Worm (Caenorhabditis elegans): ENCODE data around the gene oatr-1.

oatr-1 gene

DNA sequence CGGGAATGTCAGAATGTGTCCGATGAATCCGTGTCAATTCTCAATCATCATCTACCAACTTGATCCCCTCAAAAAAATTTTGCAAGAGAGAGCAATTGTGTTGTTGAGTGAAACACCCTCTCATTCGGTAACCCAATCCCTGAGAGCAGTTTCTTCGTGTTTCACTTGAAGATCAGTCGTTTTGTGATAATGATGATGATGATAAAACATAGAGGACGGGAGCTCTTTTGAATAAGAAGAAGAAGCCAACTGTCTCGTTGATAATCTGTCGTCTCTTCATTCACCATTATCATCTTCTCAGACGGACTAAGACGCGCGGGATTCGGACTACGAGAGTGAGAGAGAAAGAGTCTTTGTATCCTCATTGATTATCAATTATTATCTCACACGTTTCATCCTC lies 9.1 kb upstream of the oatr-1 start:
- TF ChIP-seq nhr-11 (tag; optimal IDR thresholded peaks at IDR 0.05) (peak; percentile 52), daf-16 (GFP tag; optimal IDR thresholded peaks at IDR 0.05) (peak in 1 of 2 experiments; percentile 41), daf-16 (tag; optimal IDR thresholded peaks at IDR 0.05) (no peak), ceh-82 (tag; optimal IDR thresholded peaks at IDR 0.05) (no peak), ctbp-1 (GFP tag; IDR thresholded peaks at IDR 0.05) (0 out of 2 replicates have a peak, but pooled peaks have one; percentile 27), hlh-11 (tag; optimal IDR thresholded peaks at IDR 0.05) (peak; percentile 44), dve-1 (tag; optimal IDR thresholded peaks at IDR 0.05; ENCODE audit: insufficient read depth) (no peak), ceh-20 (GFP tag; IDR thresholded peaks at IDR 0.05) (peak; percentile 29; the same call in 1 of the 2 replicates), set-16 (GFP tag; IDR thresholded peaks at IDR 0.05) (no peak)

ce11 chrIII:6402810-6403209 lies 6.8 kb upstream of the oatr-1 start:
- TF ChIP-seq aha-1 (tag) (peak; percentile 56), mep-1 (tag; optimal IDR thresholded peaks at IDR 0.05) (no peak), unc-62 (GFP tag; optimal IDR thresholded peaks at IDR 0.05 in 1 of 2) (peak in 1 of 2 experiments; percentile 83), unc-62 (tag; optimal IDR thresholded peaks at IDR 0.05) (no peak), mdt-29 (GFP tag; IDR thresholded peaks at IDR 0.05) (peak; percentile 34; the same call in 1 of the 2 replicates), dmd-6 (GFP tag; IDR thresholded peaks at IDR 0.05) (peak; percentile 67), dmd-9 (GFP tag; IDR thresholded peaks at IDR 0.05) (no peak)

DNA sequence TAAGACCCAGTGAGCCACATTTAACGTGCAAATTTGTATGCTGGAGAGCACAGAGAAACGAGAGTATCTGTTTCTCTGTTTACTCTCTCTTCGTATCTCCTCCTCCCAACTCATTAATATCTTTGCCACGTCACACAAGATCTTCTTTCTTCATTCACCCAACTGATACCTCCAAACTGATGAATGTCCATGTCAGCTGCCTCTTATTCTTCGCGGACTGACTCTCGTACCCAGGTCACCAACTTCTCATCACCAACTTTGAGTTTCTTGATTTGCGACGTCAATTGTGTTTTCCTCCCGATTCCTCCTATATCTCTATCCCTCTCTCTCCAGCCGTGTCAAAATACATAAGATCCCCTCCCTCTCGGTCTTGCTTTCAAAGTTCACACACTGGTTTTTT lies 6.4 kb upstream of the oatr-1 start:
- TF ChIP-seq lin-38 (GFP tag; IDR thresholded peaks at IDR 0.05), result no peak
- TF ChIP-seq egl-27 (tag; optimal IDR thresholded peaks at IDR 0.05), result no peak
- no peak for TF ChIP-seq lir-3 (tag; optimal IDR thresholded peaks at IDR 0.05)
- no peak for TF ChIP-seq nhr-41 (GFP tag; IDR thresholded peaks at IDR 0.05)
- peak in 1 of 2 experiments; percentile 64 for TF ChIP-seq daf-16 (GFP tag; optimal IDR thresholded peaks at IDR 0.05)
- TF ChIP-seq daf-16 (tag; optimal IDR thresholded peaks at IDR 0.05), result no peak
- TF ChIP-seq madf-9 (GFP tag; conservative IDR thresholded peaks at IDR 0.05), result no peak
- TF ChIP-seq unc-62 (GFP tag; optimal IDR thresholded peaks at IDR 0.05 in 1 of 2), result peak in 1 of 2 experiments; percentile 74
- no peak for TF ChIP-seq unc-62 (tag; optimal IDR thresholded peaks at IDR 0.05)
- TF ChIP-seq ztf-7 (tag; optimal IDR thresholded peaks at IDR 0.05), result no peak
- no peak for TF ChIP-seq nhr-10 (tag; optimal IDR thresholded peaks at IDR 0.05)
- no peak for TF ChIP-seq nhr-25 (tag; optimal IDR thresholded peaks at IDR 0.05; ENCODE audit: borderline replicate concordance, insufficient read depth)
- TF ChIP-seq ceh-28 (tag; optimal IDR thresholded peaks at IDR 0.05), result no peak
- no peak for TF ChIP-seq skn-1 (tag; optimal IDR thresholded peaks at IDR 0.05)
- no peak for TF ChIP-seq snpc-1.2 (GFP tag; IDR thresholded peaks at IDR 0.05)
- TF ChIP-seq Y48G9A.11 (GFP tag; IDR thresholded peaks at IDR 0.05), result no peak
- no peak for TF ChIP-seq zip-11 (GFP tag; IDR thresholded peaks at IDR 0.05)
- no peak for TF ChIP-seq cey-2 (tag; optimal IDR thresholded peaks at IDR 0.05; ENCODE audit: borderline replicate concordance, insufficient read depth)
- no peak for TF ChIP-seq spr-1 (tag; optimal IDR thresholded peaks at IDR 0.05)
- TF ChIP-seq nhr-111 (GFP tag; optimal IDR thresholded peaks at IDR 0.05), result no peak
- no peak for TF ChIP-seq dmd-8 (GFP tag; IDR thresholded peaks at IDR 0.05)
- TF ChIP-seq mes-2 (tag; optimal IDR thresholded peaks at IDR 0.05; ENCODE audit: poor library complexity, severe bottlenecking), result no peak
- no peak for TF ChIP-seq arid-1 (GFP tag; conservative IDR thresholded peaks at IDR 0.05)
- no peak for TF ChIP-seq set-16 (GFP tag; IDR thresholded peaks at IDR 0.05)
- peak; percentile 35 for TF ChIP-seq hlh-11 (tag; optimal IDR thresholded peaks at IDR 0.05)
- no peak for TF ChIP-seq ceh-20 (GFP tag; IDR thresholded peaks at IDR 0.05)
- no peak for TF ChIP-seq egl-43 (GFP tag; IDR thresholded peaks at IDR 0.05)
- no peak for TF ChIP-seq pqm-1 (tag; optimal IDR thresholded peaks at IDR 0.05)

ce11 chrIII:6399424-6399823 lies 3.4 kb upstream of the oatr-1 start:
- TF ChIP-seq cey-2 (tag; optimal IDR thresholded peaks at IDR 0.05; ENCODE audit: borderline replicate concordance, insufficient read depth), result no peak
- TF ChIP-seq fkh-10 (GFP tag; optimal IDR thresholded peaks at IDR 0.05), result peak; percentile 73
- no peak for TF ChIP-seq pqm-1 (tag; optimal IDR thresholded peaks at IDR 0.05)
- no peak for TF ChIP-seq egl-27 (tag; optimal IDR thresholded peaks at IDR 0.05)
- TF ChIP-seq ceh-44 (GFP tag; IDR thresholded peaks at IDR 0.05), result no peak
